Worm (Caenorhabditis elegans): ENCODE measurements around the gene C16C8.27.
A peak's percentile ranks its signal among the peaks of the same experiment; 100 is the strongest.

C16C8.27 gene

ce11 chrII:3434893-3435503 lies 6.5 kb upstream of the C16C8.27 start:
- TF ChIP-seq elt-4 (tag; optimal IDR thresholded peaks at IDR 0.05) (no peak), odd-2 (tag; optimal IDR thresholded peaks at IDR 0.05) (no peak), rnt-1 (tag; optimal IDR thresholded peaks at IDR 0.05) (no peak)

DNA sequence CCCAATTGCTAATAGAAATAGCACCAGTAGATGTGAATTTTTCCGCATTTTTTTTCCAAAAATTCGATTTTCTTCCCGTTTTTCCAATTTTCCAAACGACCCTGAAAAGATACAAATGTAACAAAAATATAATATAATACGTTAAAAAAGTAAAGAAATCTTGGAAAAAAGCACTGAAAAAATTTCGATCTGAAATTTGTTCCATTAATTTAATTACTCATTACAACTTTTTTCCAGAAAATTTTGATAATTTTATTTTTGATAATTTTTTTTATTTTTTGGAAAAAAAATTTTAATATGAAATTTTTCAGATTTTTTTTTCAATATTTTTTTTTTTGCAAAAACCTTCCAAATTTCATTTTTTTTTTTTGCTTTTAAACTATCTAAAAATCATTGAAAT lies 5.1 kb upstream of the C16C8.27 start, which contains the start of gene skpo-2:
TSS of gene skpo-2 (minus strand) at position 101 of the 400 bp plus-strand sequence.
- no peak for TF ChIP-seq dmd-4 (tag; optimal IDR thresholded peaks at IDR 0.05; ENCODE audit: borderline replicate concordance)
- TF ChIP-seq hlh-6 (tag; optimal IDR thresholded peaks at IDR 0.05): no peak
- TF ChIP-seq ceh-45 (GFP tag; IDR thresholded peaks at IDR 0.05): no peak
- TF ChIP-seq T23F11.4 (GFP tag; optimal IDR thresholded peaks at IDR 0.05): no peak
- no peak for TF ChIP-seq ceh-9 (tag; optimal IDR thresholded peaks at IDR 0.05)
- TF ChIP-seq pqm-1 (tag; optimal IDR thresholded peaks at IDR 0.05): no peak
- no peak for TF ChIP-seq K02D7.2 (tag; optimal IDR thresholded peaks at IDR 0.05)
- no peak for TF ChIP-seq rnt-1 (tag; optimal IDR thresholded peaks at IDR 0.05)
- no peak for TF ChIP-seq ref-2 (tag; optimal IDR thresholded peaks at IDR 0.05)
- no peak for TF ChIP-seq elt-2 (tag; optimal IDR thresholded peaks at IDR 0.05)
- TF ChIP-seq unc-42 (tag; optimal IDR thresholded peaks at IDR 0.05): no peak

DNA sequence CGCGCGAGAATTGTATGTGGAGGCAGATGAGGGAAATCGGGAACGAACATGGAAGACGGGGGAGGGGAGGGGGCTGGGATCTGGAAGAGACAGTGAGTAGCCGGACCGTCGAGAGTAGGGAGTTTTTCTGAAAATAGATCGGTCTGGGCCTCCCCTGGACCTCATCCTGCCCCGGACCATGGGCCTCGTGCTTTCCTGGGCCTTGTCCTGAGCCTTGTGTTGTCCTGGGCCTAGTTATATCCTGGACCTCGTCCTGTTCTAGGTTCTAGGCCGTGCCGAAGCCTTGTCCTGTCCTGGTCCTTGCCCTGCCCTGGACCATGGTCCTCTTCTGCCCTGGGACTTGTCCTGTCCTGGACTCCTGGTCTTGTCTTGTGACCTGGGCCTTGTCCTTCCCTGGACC lies 4.1 kb upstream of the C16C8.27 start:
- TF ChIP-seq unc-42 (tag; optimal IDR thresholded peaks at IDR 0.05) (no peak), mec-3 (tag; optimal IDR thresholded peaks at IDR 0.05; ENCODE audit: borderline replicate concordance) (no peak), ahr-1 (tag; optimal IDR thresholded peaks at IDR 0.05) (no peak), nfya-1 (tag; optimal IDR thresholded peaks at IDR 0.05) (no peak), Y22D7AL.16 (tag; optimal IDR thresholded peaks at IDR 0.05) (no peak), pqm-1 (tag; optimal IDR thresholded peaks at IDR 0.05) (no peak), hlh-13 (GFP tag; optimal IDR thresholded peaks at IDR 0.05) (no peak), lim-6 (tag; optimal IDR thresholded peaks at IDR 0.05) (no peak), tbx-7 (tag; optimal IDR thresholded peaks at IDR 0.05) (no peak), hlh-8 (tag; optimal IDR thresholded peaks at IDR 0.05) (no peak), pat-9 (tag; optimal IDR thresholded peaks at IDR 0.05) (no peak), sox-4 (tag; optimal IDR thresholded peaks at IDR 0.05) (no peak), T23F11.4 (GFP tag; optimal IDR thresholded peaks at IDR 0.05) (no peak), unc-55 (GFP tag; optimal IDR thresholded peaks at IDR 0.05) (no peak), ztf-16 (tag; optimal IDR thresholded peaks at IDR 0.05) (no peak), pag-3 (tag; optimal IDR thresholded peaks at IDR 0.05; ENCODE audit: borderline replicate concordance) (no peak), fkh-10 (GFP tag; optimal IDR thresholded peaks at IDR 0.05) (no peak), tbx-2 (tag; optimal IDR thresholded peaks at IDR 0.05) (no peak), F13H6.1 (tag; optimal IDR thresholded peaks at IDR 0.05) (no peak)

DNA sequence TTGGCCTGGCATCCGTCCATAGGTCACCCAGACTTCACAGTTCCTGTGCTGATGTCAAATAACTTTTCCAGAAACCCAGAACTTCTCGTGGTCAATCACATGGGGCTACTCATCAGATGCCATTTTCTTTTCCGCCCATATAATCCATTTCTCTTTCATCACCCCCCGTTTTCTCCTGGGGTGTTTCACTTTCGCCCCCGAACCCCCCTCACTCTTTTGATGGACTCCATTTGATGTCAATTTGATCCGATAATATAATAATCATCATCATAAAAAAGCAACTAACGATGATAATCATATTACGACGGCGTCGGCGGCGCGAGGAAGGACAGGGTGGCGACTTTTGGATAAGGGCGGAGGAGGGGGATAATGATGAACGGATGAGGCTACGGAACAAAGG lies 3.2 kb upstream of the C16C8.27 start:
- TF ChIP-seq K02D7.2 (tag; optimal IDR thresholded peaks at IDR 0.05) (no peak), nfya-1 (tag; optimal IDR thresholded peaks at IDR 0.05) (no peak), elt-2 (tag; optimal IDR thresholded peaks at IDR 0.05) (no peak), nhr-232 (tag; optimal IDR thresholded peaks at IDR 0.05) (no peak), ceh-24 (tag; optimal IDR thresholded peaks at IDR 0.05) (no peak), hlh-13 (GFP tag; optimal IDR thresholded peaks at IDR 0.05) (no peak), ceh-48 (tag; optimal IDR thresholded peaks at IDR 0.05) (no peak)

- TF ChIP-seq unc-55 (GFP tag; optimal IDR thresholded peaks at IDR 0.05): no peak
- peak; percentile 97 for TF ChIP-seq elt-2 (tag; optimal IDR thresholded peaks at IDR 0.05)
- 0 out of 2 replicates have a peak, but pooled peaks have one; percentile 51 for TF ChIP-seq ceh-45 (GFP tag; IDR thresholded peaks at IDR 0.05)
- TF ChIP-seq gmeb-2 (tag; optimal IDR thresholded peaks at IDR 0.05): peak; percentile 59
- TF ChIP-seq hlh-13 (GFP tag; optimal IDR thresholded peaks at IDR 0.05): peak; percentile 48
- peak; percentile 47 for TF ChIP-seq ceh-14 (tag; optimal IDR thresholded peaks at IDR 0.05)
- peak; percentile 24 for TF ChIP-seq fax-1 (tag; optimal IDR thresholded peaks at IDR 0.05)
- peak; percentile 63 for TF ChIP-seq che-1 (tag; optimal IDR thresholded peaks at IDR 0.05)
- TF ChIP-seq K09A11.1 (tag; optimal IDR thresholded peaks at IDR 0.05; ENCODE audit: insufficient read depth): no peak
- no peak for TF ChIP-seq rnt-1 (tag; optimal IDR thresholded peaks at IDR 0.05)
- TF ChIP-seq C38D4.7 (GFP tag; optimal IDR thresholded peaks at IDR 0.05): peak; percentile 57
- peak; percentile 42 for TF ChIP-seq Y22D7AL.16 (tag; optimal IDR thresholded peaks at IDR 0.05)
- no peak for TF ChIP-seq K02D7.2 (tag; optimal IDR thresholded peaks at IDR 0.05)
- peak; percentile 56 for TF ChIP-seq pha-2 (tag; optimal IDR thresholded peaks at IDR 0.05)
- peak; percentile 44 for TF ChIP-seq sdc-2 (tag; optimal IDR thresholded peaks at IDR 0.05)
- TF ChIP-seq ceh-9 (tag; optimal IDR thresholded peaks at IDR 0.05): peak; percentile 7
- peak; percentile 29 for TF ChIP-seq pat-9 (tag; optimal IDR thresholded peaks at IDR 0.05)
- TF ChIP-seq ceh-2 (tag; optimal IDR thresholded peaks at IDR 0.05): peak; percentile 40
- no peak for TF ChIP-seq ztf-16 (tag; optimal IDR thresholded peaks at IDR 0.05)
- TF ChIP-seq ceh-6 (GFP tag; optimal IDR thresholded peaks at IDR 0.05): peak; percentile 64
- no peak for TF ChIP-seq pag-3 (tag; optimal IDR thresholded peaks at IDR 0.05; ENCODE audit: borderline replicate concordance)
- no peak for TF ChIP-seq hlh-8 (tag; optimal IDR thresholded peaks at IDR 0.05)
- TF ChIP-seq sox-4 (tag; optimal IDR thresholded peaks at IDR 0.05): peak; percentile 62
Observed at ce11 chrII:3439244-3439698, 2.2 kb upstream of the C16C8.27 start.
